Fruit fly (Drosophila melanogaster) S2 (cell line): ENCODE results near the gene CG10561.

Source experiments
- CG8478 ChIP-seq: fragments of >200 bp; optimal IDR thresholded peaks from 2 replicates; lab custom pipeline; 2018
- CTCF ChIP-seq, 2 experiments: fragments of >200 bp; optimal IDR thresholded peaks; 2 replicates each; lab custom pipeline; 2018

dm6 chr2L:19140257-19140983 lies 26.2 kb downstream of the CG10561 start:
- TF ChIP-seq CG8478 (lab: Kevin White, UChicago) (no peak), CTCF (optimal IDR thresholded peaks at IDR 0.05; lab: Kevin White, UChicago) (no peak)
